Fruit fly (Drosophila melanogaster) whole organism, embryonic: ENCODE data around the gene CG13059.
A peak's percentile ranks its signal among the peaks of the same experiment; 100 is the strongest.

ENCODE experiments used
- Abd-B ChIP-seq: fragments of 200-800 bp; sonication (Bioruptor generic); optimal IDR thresholded peaks from 2 replicates; lab custom pipeline; 2018; ENCODE audit warnings: missing biosample characterization, mild to moderate bottlenecking, missing genetic modification characterization, moderate library complexity
- BtbVII ChIP-seq: fragments of 200-800 bp; sonication (Bioruptor generic); optimal IDR thresholded peaks from 3 replicates; lab custom pipeline; 2017; ENCODE audit warnings: missing biosample characterization, mild to moderate bottlenecking, missing genetic modification characterization
- CG10462 ChIP-seq: fragments of 200-800 bp; sonication (Bioruptor generic); optimal IDR thresholded peaks from 2 replicates; lab custom pipeline; 2016; ENCODE audit warnings: missing biosample characterization, missing genetic modification characterization
- CG12942 ChIP-seq: fragments of 200-800 bp; sonication (Bioruptor generic); optimal IDR thresholded peaks from 3 replicates; lab custom pipeline; 2016; ENCODE audit warnings: missing biosample characterization, missing genetic modification characterization
- CG13287 ChIP-seq: fragments of 200-800 bp; sonication (Bioruptor generic); IDR thresholded peaks from 2 replicates; pipeline ENCODE4 v1.3.6; 2022; ENCODE audit warnings: missing biosample characterization, missing genetic modification characterization; ENCODE audit not compliant: partially characterized antibody
- CG14441 ChIP-seq: fragments of 200-800 bp; sonication (Bioruptor generic); IDR thresholded peaks from 2 replicates; pipeline ENCODE4 v1.3.6; 2022; ENCODE audit warnings: missing biosample characterization, missing genetic modification characterization
- CG15269 ChIP-seq: fragments of 200-800 bp; sonication (Bioruptor generic); optimal IDR thresholded peaks from 2 replicates; lab custom pipeline; 2018; ENCODE audit warnings: missing biosample characterization, mild to moderate bottlenecking, missing genetic modification characterization, moderate library complexity
- CG16815 ChIP-seq: fragments of 200-800 bp; sonication (Bioruptor generic); optimal IDR thresholded peaks from 3 replicates; lab custom pipeline; 2017; ENCODE audit warnings: missing biosample characterization, mild to moderate bottlenecking, missing genetic modification characterization
- CG6765 ChIP-seq: fragments of 200-800 bp; sonication (Bioruptor generic); optimal IDR thresholded peaks from 3 replicates; lab custom pipeline; 2017; ENCODE audit warnings: missing biosample characterization, mild to moderate bottlenecking, missing genetic modification characterization
- CG6791 ChIP-seq: fragments of 200-800 bp; sonication (Bioruptor generic); IDR thresholded peaks from 3 replicates; pipeline ENCODE4 v1.3.6; 2022; ENCODE audit warnings: missing biosample characterization, missing genetic modification characterization; ENCODE audit not compliant: partially characterized antibody
- CG8281 ChIP-seq: fragments of 200-800 bp; sonication (Bioruptor generic); optimal IDR thresholded peaks from 2 replicates; lab custom pipeline; 2018; ENCODE audit warnings: missing biosample characterization, mild to moderate bottlenecking, missing genetic modification characterization, moderate library complexity
- CG9727 ChIP-seq: fragments of 200-800 bp; sonication (Bioruptor generic); optimal IDR thresholded peaks from 3 replicates; lab custom pipeline; 2017; ENCODE audit warnings: missing biosample characterization, mild to moderate bottlenecking, missing genetic modification characterization
- CkIIα-i1 ChIP-seq: fragments of 200-800 bp; sonication (Bioruptor generic); IDR thresholded peaks from 2 replicates; pipeline ENCODE4 v1.3.6; 2022; ENCODE audit warnings: missing biosample characterization, missing genetic modification characterization
- Doc2 ChIP-seq: fragments of 200-800 bp; sonication (Bioruptor generic); IDR thresholded peaks from 2 replicates; pipeline ENCODE4 v1.3.6; 2022; ENCODE audit warnings: missing biosample characterization, missing genetic modification characterization
- Dref ChIP-seq: fragments of 200-800 bp; sonication (Bioruptor generic); IDR thresholded peaks from 2 replicates; pipeline ENCODE4 v1.3.6; 2022; ENCODE audit warnings: missing biosample characterization, missing genetic modification characterization
- ERR ChIP-seq: fragments of 200-800 bp; sonication (Bioruptor generic); optimal IDR thresholded peaks from 2 replicates; lab custom pipeline; 2016; ENCODE audit warnings: missing biosample characterization, missing genetic modification characterization
- Ets65A ChIP-seq: fragments of 200-800 bp; sonication (Bioruptor generic); peaks from one replicate; lab custom pipeline; 2016; ENCODE audit warnings: missing biosample characterization, missing genetic modification characterization
- Fer1 ChIP-seq: fragments of 200-800 bp; sonication (Bioruptor generic); optimal IDR thresholded peaks from 2 replicates; lab custom pipeline; 2017; ENCODE audit warnings: missing biosample characterization, mild to moderate bottlenecking, missing genetic modification characterization
- HLH54F ChIP-seq: fragments of 200-800 bp; sonication (Bioruptor generic); optimal IDR thresholded peaks from 3 replicates; lab custom pipeline; 2016; ENCODE audit warnings: missing biosample characterization, missing genetic modification characterization
- HmgD ChIP-seq: fragments of 200-800 bp; sonication (Bioruptor generic); optimal IDR thresholded peaks from 3 replicates; lab custom pipeline; 2016; ENCODE audit warnings: missing biosample characterization, missing genetic modification characterization
- Meics ChIP-seq: fragments of 200-800 bp; sonication (Bioruptor generic); optimal IDR thresholded peaks from 2 replicates; lab custom pipeline; 2017; ENCODE audit warnings: missing biosample characterization, mild to moderate bottlenecking, missing genetic modification characterization
- Optix ChIP-seq: fragments of 200-800 bp; sonication (Bioruptor generic); IDR thresholded peaks from 3 replicates; pipeline ENCODE4 v1.3.6; 2022; ENCODE audit warnings: missing biosample characterization, missing genetic modification characterization
- Ssrp ChIP-seq: fragments of 200-800 bp; sonication (Bioruptor generic); optimal IDR thresholded peaks from 2 replicates; lab custom pipeline; 2018; ENCODE audit warnings: missing biosample characterization, mild to moderate bottlenecking, missing genetic modification characterization, moderate library complexity
- Vsx1 ChIP-seq: fragments of 200-800 bp; sonication (Bioruptor generic); optimal IDR thresholded peaks from 2 replicates; lab custom pipeline; 2017; ENCODE audit warnings: missing biosample characterization, mild to moderate bottlenecking, missing genetic modification characterization, missing genetic modification reagents
- bigmax ChIP-seq: fragments of 200-800 bp; sonication (Bioruptor generic); optimal IDR thresholded peaks from 2 replicates; lab custom pipeline; 2018; ENCODE audit warnings: missing biosample characterization, mild to moderate bottlenecking, missing genetic modification characterization
- danr ChIP-seq: fragments of 200-800 bp; sonication (Bioruptor generic); IDR thresholded peaks from 2 replicates; pipeline ENCODE4 v1.3.6; 2022; ENCODE audit warnings: missing biosample characterization, missing genetic modification characterization
- dati ChIP-seq: fragments of 200-800 bp; sonication (Bioruptor generic); IDR thresholded peaks from 2 replicates; pipeline ENCODE4 v1.3.6; 2022; ENCODE audit warnings: missing biosample characterization, missing genetic modification characterization
- ewg ChIP-seq: fragments of 200-800 bp; sonication (Bioruptor generic); optimal IDR thresholded peaks from 3 replicates; lab custom pipeline; 2017; ENCODE audit warnings: mild to moderate bottlenecking, missing biosample characterization, missing genetic modification reagents, missing genetic modification characterization
- ind ChIP-seq: fragments of 200-800 bp; sonication (Bioruptor generic); optimal IDR thresholded peaks from 3 replicates; lab custom pipeline; 2016; ENCODE audit warnings: missing biosample characterization, missing genetic modification characterization
- kah ChIP-seq: fragments of 200-800 bp; sonication (Bioruptor generic); optimal IDR thresholded peaks from 2 replicates; lab custom pipeline; 2018; ENCODE audit warnings: missing biosample characterization, mild to moderate bottlenecking, missing genetic modification characterization
- lov ChIP-seq, 2 experiments: fragments of 200-800 bp in 1 of 2; fragments of >200 bp in 1 of 2; sonication (Bioruptor generic) in 1 of 2; IDR thresholded peaks in 1 of 2; optimal IDR thresholded peaks in 1 of 2; 2 replicates in 1 of 2; 3 replicates in 1 of 2; pipeline versions ENCODE4 v1.3.6 to Lab custom; 2017 to 2022; ENCODE audit warnings: missing biosample characterization in 1 of 2, missing genetic modification characterization in 1 of 2
- pan ChIP-seq, 4 experiments: fragments of >200 bp in 3 of 4; fragments of 200-800 bp in 1 of 4; sonication (Bioruptor generic) in 1 of 4; optimal IDR thresholded peaks in 3 of 4; IDR thresholded peaks in 1 of 4; 2 replicates each; pipeline versions ENCODE4 v1.3.6 to Lab custom; 2017 to 2022; ENCODE audit warnings: missing biosample characterization in 2 of 4, missing genetic modification characterization in 2 of 4, mixed read lengths in 1 of 4
- rib ChIP-seq: fragments of 200-800 bp; sonication (Bioruptor generic); IDR thresholded peaks from 2 replicates; pipeline ENCODE4 v1.3.6; 2022; ENCODE audit warnings: missing biosample characterization, missing genetic modification characterization
- scrt ChIP-seq: fragments of 200-800 bp; sonication (Bioruptor generic); optimal IDR thresholded peaks from 2 replicates; lab custom pipeline; 2018; ENCODE audit warnings: missing biosample characterization, mild to moderate bottlenecking, missing genetic modification characterization, moderate library complexity
- shn ChIP-seq: fragments of 200-800 bp; sonication (Bioruptor generic); optimal IDR thresholded peaks from 3 replicates; lab custom pipeline; 2016; ENCODE audit warnings: missing biosample characterization, missing genetic modification characterization
- sqz ChIP-seq: fragments of 200-800 bp; sonication (Bioruptor generic); optimal IDR thresholded peaks from 3 replicates; lab custom pipeline; 2018; ENCODE audit warnings: missing biosample characterization, mild to moderate bottlenecking, missing genetic modification characterization
- usp ChIP-seq: fragments of >200 bp; optimal IDR thresholded peaks from 2 replicates; lab custom pipeline; 2017; ENCODE audit warnings: missing biosample characterization, missing genetic modification characterization

CG13059 gene

DNA sequence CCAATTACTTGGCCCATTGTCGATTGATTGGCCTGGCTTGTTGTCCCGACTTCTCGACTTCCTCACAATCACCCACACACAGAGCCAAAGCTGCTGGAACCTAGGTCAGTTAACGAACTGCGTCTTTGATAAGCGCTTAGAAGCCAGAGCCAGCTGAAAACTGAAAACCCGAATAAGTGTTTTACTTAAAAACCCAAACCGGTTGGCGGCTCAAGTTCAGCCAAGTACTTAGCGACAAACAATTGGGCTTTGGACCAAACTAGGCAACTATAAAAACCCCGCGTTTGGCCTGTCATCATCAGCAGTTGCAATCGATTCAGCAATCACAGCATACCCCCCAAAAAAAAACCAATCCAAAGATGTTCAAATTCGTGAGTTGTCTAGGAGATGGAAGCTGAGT is at the start of gene CG13059:
CG13059 (plus strand) TSS at position 301 of the 400 bp plus-strand sequence.
- no peak for TF ChIP-seq Abd-B (GFP tag; lab: Kevin White, UChicago)
- TF ChIP-seq kah (GFP tag; lab: Kevin White, UChicago) = no peak
- no peak for TF ChIP-seq Fer1 (GFP tag; lab: Kevin White, UChicago)
- no peak for TF ChIP-seq CG6765 (GFP tag; lab: Kevin White, UChicago)
- TF ChIP-seq ewg (GFP tag; lab: Kevin White, UChicago) = no peak
- no peak for TF ChIP-seq HLH54F (GFP tag; lab: Kevin White, UChicago)
- TF ChIP-seq ERR (GFP tag; lab: Kevin White, UChicago) = no peak
- no peak for TF ChIP-seq CG12942 (GFP tag; lab: Kevin White, UChicago)
- TF ChIP-seq danr (GFP tag; lab: Robert Waterston, UW) = no peak
- no peak for TF ChIP-seq lov (optimal IDR thresholded peaks at IDR 0.05; lab: Kevin White, UChicago)
- TF ChIP-seq lov (GFP tag; IDR thresholded peaks at IDR 0.05; lab: Robert Waterston, UW) = no peak
- TF ChIP-seq CG14441 (GFP tag; lab: Robert Waterston, UW) = no peak
- TF ChIP-seq CG8281 (tag; lab: Kevin White, UChicago) = no peak
- TF ChIP-seq CG10462 (GFP tag; lab: Kevin White, UChicago) = no peak
- TF ChIP-seq rib (GFP tag; lab: Robert Waterston, UW) = no peak
- TF ChIP-seq ind (GFP tag; lab: Kevin White, UChicago) = no peak

- 0 out of 2 replicates have a peak, but pooled peaks have one; percentile 9 for TF ChIP-seq Dref (GFP tag; lab: Robert Waterston, UW)
- TF ChIP-seq usp (GFP tag; lab: Kevin White, UChicago) = no peak
- no peak for TF ChIP-seq Doc2 (GFP tag; lab: Robert Waterston, UW)
- peak; percentile 11 for TF ChIP-seq Ets65A (GFP tag; lab: Kevin White, UChicago)
Measured at dm6 chr3L:16275391-16276017, 48.0 kb upstream of the CG13059 start.

dm6 chr3L:16277135-16277534 is 46.3 kb upstream of the CG13059 start, which contains the start of gene CG13065:
CG13065 (plus strand) TSS chr3L:16277435.
- no peak for TF ChIP-seq Optix (GFP tag; lab: Robert Waterston, UW)
- TF ChIP-seq CG10462 (GFP tag; lab: Kevin White, UChicago) = no peak
- no peak for TF ChIP-seq Ssrp (tag; lab: Kevin White, UChicago)
- TF ChIP-seq CG16815 = no peak
- no peak for TF ChIP-seq CG15269
- no peak for TF ChIP-seq dati
- TF ChIP-seq Vsx1 (GFP tag; lab: Kevin White, UChicago) = no peak
- no peak for TF ChIP-seq BtbVII (GFP tag; lab: Kevin White, UChicago)
- no peak for TF ChIP-seq sqz
- TF ChIP-seq pan (optimal IDR thresholded peaks at IDR 0.05; lab: Kevin White, UChicago) = no peak
- no peak for TF ChIP-seq pan (GFP tag; optimal IDR thresholded peaks at IDR 0.05 in 1 of 2, IDR thresholded peaks at IDR 0.05 in 1 of 2)
- no peak for TF ChIP-seq shn (GFP tag; lab: Kevin White, UChicago)
- no peak for TF ChIP-seq CG13287 (GFP tag; lab: Robert Waterston, UW)
- TF ChIP-seq Meics (GFP tag; lab: Kevin White, UChicago) = no peak

DNA sequence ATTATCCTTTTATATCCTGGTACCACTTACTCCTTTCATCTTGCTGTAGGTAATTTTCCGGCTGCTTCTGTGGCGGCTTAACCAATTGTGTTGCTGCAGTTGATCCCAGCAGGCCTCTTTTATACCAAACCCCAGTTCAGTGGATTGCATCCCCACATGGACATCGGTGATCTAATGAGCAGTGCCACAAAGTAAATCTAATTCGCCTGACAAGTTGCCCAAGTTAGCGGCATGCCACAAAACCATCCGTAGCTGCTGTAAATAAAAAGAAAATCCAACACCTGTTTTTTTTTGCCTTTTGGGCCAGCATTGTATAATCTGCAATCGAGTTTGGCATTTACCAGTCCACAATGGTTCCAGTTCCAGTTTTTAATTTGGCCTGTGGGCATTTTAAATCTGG is 44.3 kb upstream of the CG13059 start, which contains the start of gene CG13050:
CG13050 (minus strand) TSS at position 101 of the 400 bp plus-strand sequence.
- TF ChIP-seq shn (GFP tag; lab: Kevin White, UChicago) (no peak), CG6791 (GFP tag; lab: Robert Waterston, UW) (no peak), CG9727 (GFP tag; lab: Kevin White, UChicago) (no peak), CkIIα-i1 (no peak), HmgD (GFP tag; lab: Kevin White, UChicago) (no peak), Ets65A (GFP tag; lab: Kevin White, UChicago) (no peak), scrt (GFP tag; lab: Kevin White, UChicago) (no peak), bigmax (no peak)
